Worm (Caenorhabditis elegans): ENCODE results near the gene slo-2.
A peak's percentile ranks its signal among the peaks of the same experiment; 100 is the strongest.

DNA sequence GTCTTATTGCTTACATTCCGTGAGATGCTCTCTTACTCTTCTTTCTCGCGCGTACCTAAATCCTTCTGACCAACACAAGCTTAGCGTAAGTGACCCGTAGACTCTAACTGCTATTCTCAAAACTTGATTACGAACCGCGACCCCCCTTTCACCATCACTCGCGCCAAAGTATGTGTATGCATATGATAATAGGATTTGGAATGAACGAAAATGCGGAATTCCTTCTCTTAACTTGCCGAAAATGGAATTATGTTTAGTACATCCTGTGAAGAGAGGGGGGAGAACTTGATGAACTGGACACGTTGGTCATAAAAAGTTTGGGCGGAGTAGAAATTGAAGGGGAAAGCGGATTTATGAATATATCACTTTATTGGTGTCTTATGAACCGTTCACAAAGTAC, 18.8 kb downstream of the slo-2 start:
- TF ChIP-seq nfya-1 (tag; optimal IDR thresholded peaks at IDR 0.05; ENCODE audit: insufficient read depth) = peak; percentile 11
- no peak for TF ChIP-seq nhr-237 (tag; optimal IDR thresholded peaks at IDR 0.05)
- no peak for TF ChIP-seq ceh-82 (tag; optimal IDR thresholded peaks at IDR 0.05)
- no peak for TF ChIP-seq unc-62 (GFP tag; optimal IDR thresholded peaks at IDR 0.05)
- no peak for TF ChIP-seq egl-27 (tag; optimal IDR thresholded peaks at IDR 0.05)
- no peak for TF ChIP-seq elt-3 (tag; optimal IDR thresholded peaks at IDR 0.05)
- no peak for TF ChIP-seq lsy-12 (tag; optimal IDR thresholded peaks at IDR 0.05)
- no peak for TF ChIP-seq sea-2 (GFP tag; optimal IDR thresholded peaks at IDR 0.05)
- TF ChIP-seq ZK546.5 (tag; optimal IDR thresholded peaks at IDR 0.05) = no peak
- no peak for TF ChIP-seq nhr-67 (tag; optimal IDR thresholded peaks at IDR 0.05)
